Fruit fly (Drosophila melanogaster): Measurements from ENCODE around the gene CG17197.

Gene CG17197

DNA sequence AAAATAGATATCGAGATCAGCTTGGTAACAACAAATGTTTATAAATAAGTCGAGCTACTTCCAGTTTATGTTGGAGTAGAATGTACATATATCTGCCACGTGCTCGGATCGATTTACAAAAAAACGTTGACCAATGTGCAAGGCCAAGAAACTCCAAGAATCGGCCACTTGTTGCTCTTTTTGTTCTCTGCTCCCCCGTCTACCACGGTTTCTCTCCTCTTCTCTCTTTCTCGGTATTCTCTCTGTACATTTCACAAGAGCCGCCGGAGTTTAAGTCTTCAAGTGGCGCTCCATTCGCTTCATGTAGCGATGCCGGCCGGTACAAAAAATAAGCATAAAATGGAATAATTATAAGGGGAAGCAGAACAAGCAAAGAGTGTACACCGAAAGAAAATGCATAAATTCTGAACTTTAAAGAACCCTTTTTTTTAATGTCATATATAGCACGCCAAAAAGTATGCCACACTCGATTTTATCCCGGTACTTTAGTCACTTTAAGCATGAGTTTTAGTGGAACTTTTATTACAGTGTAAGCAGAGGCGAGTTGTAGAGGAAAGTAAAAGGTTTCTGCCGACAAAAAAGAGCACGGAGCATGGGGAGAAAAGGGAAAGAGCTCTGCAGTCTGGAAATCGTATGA is 37.3 kb downstream of the CG17197 start (continued):
- TF ChIP-seq mld (GFP tag; IDR thresholded peaks at IDR 0.05; ENCODE audit: partially characterized antibody) (no peak), ken (GFP tag; IDR thresholded peaks at IDR 0.05) (peak; percentile 97), CG12769 (tag; optimal IDR thresholded peaks at IDR 0.05) (peak; percentile 89), PHDP (tag; optimal IDR thresholded peaks at IDR 0.05) (peak; percentile 94), Jarid2 (GFP tag; optimal IDR thresholded peaks at IDR 0.05) (peak; percentile 72), sna (GFP tag; IDR thresholded peaks at IDR 0.05; ENCODE audit: partially characterized antibody) (no peak), CG8765 (GFP tag; IDR thresholded peaks at IDR 0.05) (peak; percentile 76), CG2875 (GFP tag; optimal IDR thresholded peaks at IDR 0.05) (peak; percentile 92), ATbp (GFP tag; optimal IDR thresholded peaks at IDR 0.05) (peak; percentile 95), CG6175 (GFP tag; IDR thresholded peaks at IDR 0.05) (peak; percentile 78), eyg (GFP tag; optimal IDR thresholded peaks at IDR 0.05) (peak; percentile 89), Nf-YA (GFP tag; IDR thresholded peaks at IDR 0.05) (peak; percentile 86), CG3847 (GFP tag; IDR thresholded peaks at IDR 0.05) (peak; percentile 84), Opbp (GFP tag; IDR thresholded peaks at IDR 0.05; ENCODE audit: partially characterized antibody) (no peak), CG9797 (GFP tag; optimal IDR thresholded peaks at IDR 0.05) (peak; percentile 34)

DNA sequence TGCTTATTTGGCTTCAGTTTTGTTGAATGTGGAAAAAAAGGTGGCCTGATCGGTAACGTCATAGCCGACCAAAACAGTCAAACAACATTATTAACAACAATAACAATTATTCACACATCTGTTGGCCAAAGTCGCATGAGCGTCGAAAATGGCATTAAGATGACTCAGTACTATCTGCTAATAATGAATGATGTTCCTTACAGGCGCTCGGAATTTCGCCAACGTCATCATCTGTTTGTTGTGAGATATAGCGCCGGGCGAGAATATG is 39.4 kb downstream of the CG17197 start:
- TF ChIP-seq ash1 (GFP tag; optimal IDR thresholded peaks at IDR 0.05) (no peak), Jarid2 (GFP tag; optimal IDR thresholded peaks at IDR 0.05) (no peak), Trl (optimal IDR thresholded peaks at IDR 0.05) (peak in 1 of 2 experiments; percentile 46), Trl (GFP tag; optimal IDR thresholded peaks at IDR 0.05) (no peak), HLHmδ (GFP tag; optimal IDR thresholded peaks at IDR 0.05) (no peak), Nf-YC (tag; optimal IDR thresholded peaks at IDR 0.05) (peak; percentile 4), ab (GFP tag; optimal IDR thresholded peaks at IDR 0.05) (no peak), wor (GFP tag; IDR thresholded peaks at IDR 0.05) (no peak), CG30403 (GFP tag; optimal IDR thresholded peaks at IDR 0.05) (no peak), TFAM (GFP tag; optimal IDR thresholded peaks at IDR 0.05) (no peak), CkIIα-i1 (GFP tag; IDR thresholded peaks at IDR 0.05) (no peak), Hand (GFP tag; optimal IDR thresholded peaks at IDR 0.05) (no peak), Rx (GFP tag; IDR thresholded peaks at IDR 0.05) (no peak), CG8765 (GFP tag; IDR thresholded peaks at IDR 0.05) (no peak), B-H2 (GFP tag; optimal IDR thresholded peaks at IDR 0.05) (peak; percentile 12), dm (GFP tag; optimal IDR thresholded peaks at IDR 0.05) (no peak), corto (GFP tag; optimal IDR thresholded peaks at IDR 0.05) (no peak), chinmo (GFP tag; IDR thresholded peaks at IDR 0.05; ENCODE audit: partially characterized antibody) (peak; percentile 78; the same call in 1 of the 4 replicates)

DNA sequence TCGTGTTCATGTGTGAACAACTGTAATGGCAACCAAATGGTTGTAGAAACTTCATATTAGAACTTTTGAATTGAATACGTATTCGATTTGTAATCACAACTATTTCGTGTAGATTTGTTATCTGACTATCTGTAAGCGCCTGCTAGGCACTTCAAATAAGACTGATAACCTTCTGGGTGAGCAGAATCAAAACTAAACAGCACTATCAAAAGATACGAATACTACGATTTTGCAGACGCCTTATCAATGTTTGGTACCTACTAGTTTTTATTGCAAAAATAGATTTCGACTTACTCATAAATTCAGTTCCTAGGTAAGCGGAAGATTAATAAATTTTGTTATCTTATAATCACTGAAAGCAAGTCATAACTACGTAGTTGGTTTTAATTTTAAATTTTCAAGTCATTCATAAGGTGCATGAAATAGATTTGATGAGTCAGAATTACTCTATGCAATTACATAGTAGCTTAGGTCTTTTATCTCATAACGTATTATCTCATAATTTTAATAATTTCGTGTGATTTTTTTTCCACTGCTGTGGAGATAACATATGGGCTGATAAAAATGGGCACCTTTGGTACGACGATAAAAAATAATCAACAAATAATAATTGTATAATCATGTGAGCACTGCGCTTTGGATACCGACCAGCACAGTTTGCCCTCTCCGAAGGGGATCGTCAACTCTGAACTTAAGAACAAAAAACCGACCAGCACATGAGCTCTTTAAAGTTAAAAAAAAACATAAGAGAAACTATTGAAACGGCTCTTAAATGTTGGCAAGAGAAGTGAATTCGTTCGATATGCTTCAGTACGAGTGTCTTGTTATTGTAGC is 40.0 kb downstream of the CG17197 start:
- TF ChIP-seq CG6272 (GFP tag; IDR thresholded peaks at IDR 0.05) (no peak), h (optimal IDR thresholded peaks at IDR 0.05) (no peak), CG17328 (GFP tag; IDR thresholded peaks at IDR 0.05) (no peak), CG10565 (GFP tag; optimal IDR thresholded peaks at IDR 0.05) (no peak), HLH54F (GFP tag; optimal IDR thresholded peaks at IDR 0.05) (no peak), CG10147 (GFP tag; optimal IDR thresholded peaks at IDR 0.05) (no peak), pho (GFP tag; optimal IDR thresholded peaks at IDR 0.05) (no peak), mam (GFP tag; optimal IDR thresholded peaks at IDR 0.05) (no peak), CG7357 (GFP tag; IDR thresholded peaks at IDR 0.05) (no peak), mld (GFP tag; IDR thresholded peaks at IDR 0.05; ENCODE audit: partially characterized antibody) (no peak), Oli (tag; optimal IDR thresholded peaks at IDR 0.05) (no peak), CG2199 (GFP tag; IDR thresholded peaks at IDR 0.05) (no peak), CG6254 (GFP tag; optimal IDR thresholded peaks at IDR 0.05) (no peak), lab (GFP tag; optimal IDR thresholded peaks at IDR 0.05) (peak; percentile 21), Asciz (GFP tag; optimal IDR thresholded peaks at IDR 0.05) (no peak), Sin3A (optimal IDR thresholded peaks at IDR 0.05) (no peak), Dfd (GFP tag; optimal IDR thresholded peaks at IDR 0.05) (no peak), Pdp1 (GFP tag; optimal IDR thresholded peaks at IDR 0.05) (peak in 1 of 2 experiments; percentile 91)

Data from whole organism, embryonic.